Fruit fly (Drosophila melanogaster): ENCODE results near the gene CG18542.

The CG18542 gene

DNA sequence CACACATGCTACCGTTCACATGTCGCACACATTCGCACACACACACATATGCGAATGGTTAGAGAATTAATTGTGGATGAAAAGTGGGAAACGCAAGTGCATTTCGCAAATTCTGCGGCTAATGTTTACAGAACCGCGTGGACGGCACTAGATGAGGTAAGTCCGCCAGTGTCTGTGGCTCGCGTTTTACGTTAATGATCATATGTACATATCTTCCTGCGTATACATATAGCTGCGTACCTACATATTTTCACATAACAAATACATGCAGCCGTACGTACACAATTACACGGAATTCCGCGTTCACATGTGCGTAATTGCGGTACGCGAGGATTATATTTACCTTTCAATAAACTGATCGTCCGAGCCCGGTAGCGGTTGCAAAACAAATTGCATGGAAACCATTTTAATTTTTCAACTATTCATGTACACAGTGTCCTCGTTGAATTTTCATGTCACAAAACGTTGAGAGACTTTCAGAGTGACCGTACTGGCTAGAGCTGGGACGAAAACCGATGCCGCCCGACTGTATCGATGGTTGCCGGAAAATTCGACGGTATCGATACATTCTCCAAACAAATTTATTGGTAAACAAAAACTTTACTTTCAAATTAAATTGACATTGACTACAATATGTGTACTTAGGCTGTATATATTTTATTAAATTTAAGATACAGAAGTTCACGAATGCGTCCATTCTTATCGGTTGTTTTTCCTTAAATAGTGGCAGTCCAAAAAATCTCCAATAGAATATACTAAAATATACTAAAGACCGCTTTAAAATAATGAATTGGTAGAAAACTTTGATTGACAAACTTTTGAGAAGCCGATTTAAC lies 39.8 kb downstream of the CG18542 start, which contains the start of gene hyd:
Gene hyd (minus strand): TSS at position 495 of the 836 bp plus-strand sequence.
- no peak for TF ChIP-seq CG10348 (GFP tag; IDR thresholded peaks at IDR 0.05)
- TF ChIP-seq CG12605 (GFP tag; IDR thresholded peaks at IDR 0.05) = no peak
- TF ChIP-seq Pif1B (GFP tag; optimal IDR thresholded peaks at IDR 0.05) = no peak
- no peak for TF ChIP-seq gl (tag; optimal IDR thresholded peaks at IDR 0.05)
- no peak for TF ChIP-seq D1 (tag; optimal IDR thresholded peaks at IDR 0.05)
- TF ChIP-seq CG4496 (GFP tag; IDR thresholded peaks at IDR 0.05) = no peak
- TF ChIP-seq Snoo (tag; optimal IDR thresholded peaks at IDR 0.05) = no peak
- TF ChIP-seq rn (GFP tag; IDR thresholded peaks at IDR 0.05) = no peak
- TF ChIP-seq Ets98B (GFP tag; IDR thresholded peaks at IDR 0.05) = no peak
- TF ChIP-seq CG8159 (tag; optimal IDR thresholded peaks at IDR 0.05) = no peak
- no peak for TF ChIP-seq CG32121 (GFP tag; IDR thresholded peaks at IDR 0.05)
- no peak for TF ChIP-seq CG34367 (tag; optimal IDR thresholded peaks at IDR 0.05)
- no peak for TF ChIP-seq EcR (GFP tag; optimal IDR thresholded peaks at IDR 0.05)
- TF ChIP-seq CG14655 (GFP tag; optimal IDR thresholded peaks at IDR 0.05) = no peak
- no peak for TF ChIP-seq CG13204 (GFP tag; optimal IDR thresholded peaks at IDR 0.05)

DNA sequence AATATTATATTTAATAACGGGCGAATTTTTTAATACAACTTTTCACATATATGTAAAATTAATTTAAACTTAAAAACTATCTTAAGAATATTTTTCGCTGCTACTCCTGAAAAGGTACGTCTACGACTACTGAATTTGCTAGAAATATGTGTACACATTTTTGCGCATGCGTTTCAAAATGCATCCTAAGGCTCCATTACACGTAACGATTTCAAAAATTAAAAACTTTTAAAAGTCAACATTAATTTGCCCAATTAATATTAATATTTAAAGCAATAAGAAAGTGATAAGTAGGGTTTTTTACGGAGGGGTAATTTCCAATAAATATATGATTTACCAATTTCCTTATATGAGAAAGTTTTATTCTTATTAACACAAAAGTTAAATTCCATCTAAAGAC lies 45.2 kb downstream of the CG18542 start, which contains the start of gene FoxP:
Gene FoxP (minus strand): TSS at position 89 of the 400 bp plus-strand sequence.
- TF ChIP-seq rn (GFP tag; IDR thresholded peaks at IDR 0.05) (no peak), CG14655 (GFP tag; optimal IDR thresholded peaks at IDR 0.05) (no peak), EcR (GFP tag; optimal IDR thresholded peaks at IDR 0.05) (no peak), D1 (tag; optimal IDR thresholded peaks at IDR 0.05) (no peak), CG12605 (GFP tag; IDR thresholded peaks at IDR 0.05) (no peak), CG15710 (tag; optimal IDR thresholded peaks at IDR 0.05) (no peak), fd96Ca (GFP tag; IDR thresholded peaks at IDR 0.05) (no peak), CG13204 (GFP tag; optimal IDR thresholded peaks at IDR 0.05) (no peak), CG8159 (tag; optimal IDR thresholded peaks at IDR 0.05) (no peak), gl (tag; optimal IDR thresholded peaks at IDR 0.05) (no peak), CG10348 (GFP tag; IDR thresholded peaks at IDR 0.05) (no peak), CG9948 (tag; optimal IDR thresholded peaks at IDR 0.05) (no peak)

DNA sequence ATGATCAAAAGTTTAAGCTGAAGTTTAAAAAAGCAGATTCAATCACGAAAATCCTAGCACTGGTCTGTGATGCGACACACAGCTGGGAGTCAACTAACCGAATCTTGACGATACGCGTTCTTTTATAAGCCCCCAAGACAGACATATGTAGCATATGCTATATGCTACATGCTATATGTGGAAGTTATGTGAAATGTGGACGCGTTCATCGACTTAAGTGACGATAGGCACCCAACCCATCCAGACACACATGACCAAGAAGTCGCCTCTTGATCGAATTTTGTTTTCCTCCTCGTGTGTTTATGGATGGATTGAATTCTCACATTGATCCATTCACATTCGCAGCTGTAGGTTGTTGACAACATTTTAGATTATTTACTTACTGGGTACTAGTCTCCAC lies 47.6 kb downstream of the CG18542 start, which contains the start of gene alphaTub85E:
Gene alphaTub85E (minus strand): TSS at position 101 of the 400 bp plus-strand sequence.
- TF ChIP-seq fd96Ca (GFP tag; IDR thresholded peaks at IDR 0.05) = no peak
- no peak for TF ChIP-seq rn (GFP tag; IDR thresholded peaks at IDR 0.05)
- no peak for TF ChIP-seq gl (tag; optimal IDR thresholded peaks at IDR 0.05)
- TF ChIP-seq CG4496 (GFP tag; IDR thresholded peaks at IDR 0.05) = no peak
- TF ChIP-seq CG13204 (GFP tag; optimal IDR thresholded peaks at IDR 0.05) = no peak
- TF ChIP-seq CG12605 (GFP tag; IDR thresholded peaks at IDR 0.05) = no peak
- no peak for TF ChIP-seq Snoo (tag; optimal IDR thresholded peaks at IDR 0.05)
- no peak for TF ChIP-seq CG8159 (tag; optimal IDR thresholded peaks at IDR 0.05)
- TF ChIP-seq CG9948 (tag; optimal IDR thresholded peaks at IDR 0.05) = no peak
- TF ChIP-seq CG17806 (tag; optimal IDR thresholded peaks at IDR 0.05) = no peak
- TF ChIP-seq CG15710 (tag; optimal IDR thresholded peaks at IDR 0.05) = no peak
- TF ChIP-seq Ets98B (GFP tag; IDR thresholded peaks at IDR 0.05) = no peak
- TF ChIP-seq CG32121 (GFP tag; IDR thresholded peaks at IDR 0.05) = no peak
- no peak for TF ChIP-seq Pif1B (GFP tag; optimal IDR thresholded peaks at IDR 0.05)

DNA sequence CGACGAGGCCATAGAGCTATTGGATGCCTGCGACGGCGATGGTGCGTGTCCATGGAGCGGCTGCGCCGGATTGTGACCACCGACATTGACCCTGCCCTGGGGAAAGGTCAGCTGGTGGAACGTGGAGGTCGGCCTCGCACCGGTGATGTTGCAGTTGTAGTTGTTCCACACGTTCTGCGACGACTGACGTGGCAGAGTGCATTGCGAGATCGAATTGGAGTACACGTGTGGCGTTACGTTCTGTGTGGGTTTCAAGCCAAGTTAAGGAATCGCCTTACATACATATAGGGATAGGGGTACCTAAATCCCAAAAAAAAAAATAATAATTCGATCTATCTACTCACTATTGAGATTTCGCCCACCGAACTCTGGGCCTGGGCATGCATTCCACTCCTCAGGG lies 49.6 kb downstream of the CG18542 start:
- TF ChIP-seq CG13204 (GFP tag; optimal IDR thresholded peaks at IDR 0.05) = no peak
- no peak for TF ChIP-seq gl (tag; optimal IDR thresholded peaks at IDR 0.05)
- no peak for TF ChIP-seq CG32121 (GFP tag; IDR thresholded peaks at IDR 0.05)
- no peak for TF ChIP-seq CG10348 (GFP tag; IDR thresholded peaks at IDR 0.05)
- TF ChIP-seq Pif1B (GFP tag; optimal IDR thresholded peaks at IDR 0.05) = no peak
- no peak for TF ChIP-seq Snoo (tag; optimal IDR thresholded peaks at IDR 0.05)
- no peak for TF ChIP-seq CG12605 (GFP tag; IDR thresholded peaks at IDR 0.05)
- no peak for TF ChIP-seq CG34367 (tag; optimal IDR thresholded peaks at IDR 0.05)
- no peak for TF ChIP-seq Ets98B (GFP tag; IDR thresholded peaks at IDR 0.05)
- no peak for TF ChIP-seq rn (GFP tag; IDR thresholded peaks at IDR 0.05)
- no peak for TF ChIP-seq D1 (tag; optimal IDR thresholded peaks at IDR 0.05)
- no peak for TF ChIP-seq CG9948 (tag; optimal IDR thresholded peaks at IDR 0.05)
- no peak for TF ChIP-seq CG17806 (tag; optimal IDR thresholded peaks at IDR 0.05)
- no peak for TF ChIP-seq CG15710 (tag; optimal IDR thresholded peaks at IDR 0.05)
- TF ChIP-seq CG4496 (GFP tag; IDR thresholded peaks at IDR 0.05) = no peak
- no peak for TF ChIP-seq CG8159 (tag; optimal IDR thresholded peaks at IDR 0.05)
- TF ChIP-seq CG14655 (GFP tag; optimal IDR thresholded peaks at IDR 0.05) = no peak
- TF ChIP-seq CG8301 (tag; optimal IDR thresholded peaks at IDR 0.05) = no peak
- TF ChIP-seq fd96Ca (GFP tag; IDR thresholded peaks at IDR 0.05) = no peak

Measured in whole organism, pupa.